Worm (Caenorhabditis elegans): ENCODE data around the gene gadr-3.

DNA sequence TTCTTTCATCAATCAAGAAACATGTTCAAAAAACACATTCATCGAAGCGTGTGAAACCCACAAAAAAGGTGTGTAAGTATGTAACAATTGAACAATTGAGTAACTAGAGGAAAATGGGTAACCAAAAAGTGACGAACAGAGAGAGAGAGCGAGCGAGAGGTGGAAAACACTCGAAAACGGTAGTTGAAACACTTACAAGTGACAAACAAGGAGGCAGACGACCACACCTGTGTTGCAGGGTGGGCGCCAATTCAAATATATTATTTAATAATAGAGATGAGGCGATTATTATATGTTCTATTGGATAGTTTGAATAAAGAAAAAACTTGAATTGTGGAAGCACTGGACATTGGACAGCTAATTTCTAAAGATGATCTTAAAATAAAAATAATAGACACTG is 3.6 kb upstream of the gadr-3 start:
- TF ChIP-seq unc-62 (GFP tag; optimal IDR thresholded peaks at IDR 0.05) = no peak
- no peak for TF ChIP-seq nhr-237 (tag; optimal IDR thresholded peaks at IDR 0.05)
- TF ChIP-seq elt-3 (tag; optimal IDR thresholded peaks at IDR 0.05) = no peak
- no peak for TF ChIP-seq elt-1 (tag; optimal IDR thresholded peaks at IDR 0.05; ENCODE audit: borderline replicate concordance, insufficient read depth)
- TF ChIP-seq snpc-4 (tag; optimal IDR thresholded peaks at IDR 0.05) = no peak
- no peak for TF ChIP-seq unc-120 (tag; optimal IDR thresholded peaks at IDR 0.05; ENCODE audit: poor library complexity, severe bottlenecking)
- no peak for TF ChIP-seq blmp-1 (tag; optimal IDR thresholded peaks at IDR 0.05)
- no peak for TF ChIP-seq mab-5 (tag; optimal IDR thresholded peaks at IDR 0.05)
- TF ChIP-seq nhr-12 (tag; optimal IDR thresholded peaks at IDR 0.05) = no peak

Measured in whole organism, mixed stage, embryonic.